Worm (Caenorhabditis elegans): ENCODE results near the gene Y45F10A.7.

ce11 chrIV:13493719-13494118, 1.3 kb downstream of the Y45F10A.7 start:
- no peak for TF ChIP-seq aptf-3 (GFP tag; IDR thresholded peaks at IDR 0.05)
- TF ChIP-seq lin-35 (GFP tag; optimal IDR thresholded peaks at IDR 0.05) = no peak
- TF ChIP-seq lag-1 (GFP tag; IDR thresholded peaks at IDR 0.05) = no peak
- TF ChIP-seq bed-1 (GFP tag; IDR thresholded peaks at IDR 0.05) = no peak
- no peak for TF ChIP-seq die-1 (tag; optimal IDR thresholded peaks at IDR 0.05)
- TF ChIP-seq tbx-9 (tag; optimal IDR thresholded peaks at IDR 0.05; ENCODE audit: borderline replicate concordance) = no peak

Measured in whole organism, young adult.